Fruit fly (Drosophila melanogaster) whole organism, embryonic: Measurements from ENCODE around the gene stol.

Experiments
- BEAF-32 ChIP-seq: fragments of 200-800 bp; sonication (Bioruptor generic); optimal IDR thresholded peaks from 3 replicates; lab custom pipeline; 2017; ENCODE audit warnings: missing biosample characterization, missing genetic modification characterization, mild to moderate bottlenecking, moderate library complexity, missing genetic modification reagents
- Bdp1 ChIP-seq: fragments of 200-800 bp; sonication (Bioruptor generic); optimal IDR thresholded peaks from 3 replicates; lab custom pipeline; 2016; ENCODE audit warnings: missing biosample characterization, missing genetic modification characterization
- CG10431 ChIP-seq: fragments of 200-800 bp; sonication (Bioruptor generic); optimal IDR thresholded peaks from 3 replicates; lab custom pipeline; 2018; ENCODE audit warnings: missing biosample characterization, mild to moderate bottlenecking, missing genetic modification characterization
- CG11456 ChIP-seq: fragments of 200-800 bp; sonication (Bioruptor generic); IDR thresholded peaks from 3 replicates; pipeline ENCODE4 v1.3.6; 2022; ENCODE audit warnings: missing biosample characterization, missing genetic modification characterization
- CG12071 ChIP-seq: fragments of 200-800 bp; sonication (Bioruptor generic); optimal IDR thresholded peaks from 3 replicates; lab custom pipeline; 2018; ENCODE audit warnings: missing biosample characterization, mild to moderate bottlenecking, missing genetic modification characterization
- CG12391 ChIP-seq: fragments of 200-800 bp; sonication (Bioruptor generic); optimal IDR thresholded peaks from 3 replicates; lab custom pipeline; 2018; ENCODE audit warnings: missing biosample characterization, mild to moderate bottlenecking, missing genetic modification characterization, moderate library complexity
- CG17912 ChIP-seq: fragments of 200-800 bp; sonication (Bioruptor generic); optimal IDR thresholded peaks from 2 replicates; lab custom pipeline; 2018; ENCODE audit warnings: missing biosample characterization, mild to moderate bottlenecking, missing genetic modification characterization
- CG18011 ChIP-seq: fragments of 200-800 bp; sonication (Bioruptor generic); optimal IDR thresholded peaks from 2 replicates; lab custom pipeline; 2017; ENCODE audit warnings: missing biosample characterization, missing genetic modification characterization, mild to moderate bottlenecking, moderate library complexity, missing genotype
- CG34224 ChIP-seq: fragments of 200-800 bp; sonication (Bioruptor generic); IDR thresholded peaks from 3 replicates; pipeline ENCODE4 v1.3.6; 2022; ENCODE audit warnings: missing biosample characterization, missing genetic modification characterization; ENCODE audit not compliant: partially characterized antibody
- CG3995 ChIP-seq: fragments of 200-800 bp; sonication (Bioruptor generic); optimal IDR thresholded peaks from 3 replicates; lab custom pipeline; 2016; ENCODE audit warnings: missing biosample characterization, missing genetic modification characterization
- CG4328 ChIP-seq: fragments of 200-800 bp; sonication (Bioruptor generic); optimal IDR thresholded peaks from 3 replicates; lab custom pipeline; 2017; ENCODE audit warnings: missing biosample characterization, missing genetic modification reagents, missing genetic modification characterization
- CG6175 ChIP-seq: fragments of 200-800 bp; sonication (Bioruptor generic); IDR thresholded peaks from 3 replicates; pipeline ENCODE4 v1.3.6; 2022; ENCODE audit warnings: missing biosample characterization, missing genetic modification characterization
- CG6654 ChIP-seq: fragments of 200-800 bp; sonication (Bioruptor generic); optimal IDR thresholded peaks from 2 replicates; lab custom pipeline; 2017; ENCODE audit warnings: missing biosample characterization, mild to moderate bottlenecking, missing genetic modification characterization
- CG7357 ChIP-seq: fragments of 200-800 bp; sonication (Bioruptor generic); IDR thresholded peaks from 3 replicates; pipeline ENCODE4 v1.3.6; 2022; ENCODE audit warnings: missing biosample characterization, missing genetic modification characterization
- CG7839 ChIP-seq: fragments of 200-800 bp; sonication (Bioruptor generic); optimal IDR thresholded peaks from 3 replicates; lab custom pipeline; 2018; ENCODE audit warnings: missing biosample characterization, mild to moderate bottlenecking, missing genetic modification characterization, moderate library complexity
- CG7963 ChIP-seq: fragments of 200-800 bp; sonication (Bioruptor generic); IDR thresholded peaks from 3 replicates; pipeline ENCODE4 v1.3.6; 2022; ENCODE audit warnings: missing biosample characterization, missing genetic modification characterization; ENCODE audit not compliant: partially characterized antibody
- CG8924 ChIP-seq: fragments of 200-800 bp; optimal IDR thresholded peaks from 3 replicates; lab custom pipeline; 2019; ENCODE audit warnings: missing biosample characterization, mild to moderate bottlenecking, missing genetic modification characterization, moderate library complexity
- CG8944 ChIP-seq: fragments of 200-800 bp; sonication (Bioruptor generic); optimal IDR thresholded peaks from 3 replicates; lab custom pipeline; 2016; ENCODE audit warnings: missing biosample characterization, missing genetic modification characterization
- CG9727 ChIP-seq: fragments of 200-800 bp; sonication (Bioruptor generic); optimal IDR thresholded peaks from 3 replicates; lab custom pipeline; 2017; ENCODE audit warnings: missing biosample characterization, mild to moderate bottlenecking, missing genetic modification characterization
- D19B ChIP-seq: fragments of 200-800 bp; sonication (Bioruptor generic); optimal IDR thresholded peaks from 2 replicates; lab custom pipeline; 2017; ENCODE audit warnings: missing biosample characterization, mild to moderate bottlenecking, missing genetic modification characterization
- Dip3 ChIP-seq: fragments of 200-800 bp; sonication (Bioruptor generic); optimal IDR thresholded peaks from 3 replicates; lab custom pipeline; 2016; ENCODE audit warnings: missing biosample characterization, missing genetic modification characterization
- Doc2 ChIP-seq: fragments of 200-800 bp; sonication (Bioruptor generic); IDR thresholded peaks from 2 replicates; pipeline ENCODE4 v1.3.6; 2022; ENCODE audit warnings: missing biosample characterization, missing genetic modification characterization
- Drgx ChIP-seq: fragments of 200-800 bp; sonication (Bioruptor generic); IDR thresholded peaks from 2 replicates; pipeline ENCODE4 v1.3.6; 2022; ENCODE audit warnings: missing biosample characterization, missing genetic modification characterization
- Fer2 ChIP-seq: fragments of 200-800 bp; sonication (Bioruptor generic); optimal IDR thresholded peaks from 2 replicates; lab custom pipeline; 2018; ENCODE audit warnings: missing biosample characterization, mild to moderate bottlenecking, missing genetic modification characterization, moderate library complexity
- Gsc ChIP-seq: fragments of 200-800 bp; sonication (Bioruptor generic); IDR thresholded peaks from 2 replicates; pipeline ENCODE4 v1.3.6; 2022; ENCODE audit warnings: missing biosample characterization, missing genetic modification characterization
- Jarid2 ChIP-seq: fragments of 200-800 bp; sonication (Bioruptor generic); optimal IDR thresholded peaks from 3 replicates; lab custom pipeline; 2017; ENCODE audit warnings: mild to moderate bottlenecking, missing biosample characterization, missing genetic modification reagents, missing genetic modification characterization
- Kr ChIP-seq: fragments of 200-800 bp; sonication (Bioruptor generic); optimal IDR thresholded peaks from 2 replicates; lab custom pipeline; 2017; ENCODE audit warnings: missing biosample characterization, mild to moderate bottlenecking, missing genetic modification characterization
- Oli ChIP-seq: fragments of 200-800 bp; sonication (Bioruptor generic); optimal IDR thresholded peaks from 2 replicates; lab custom pipeline; 2018; ENCODE audit warnings: missing biosample characterization, mild to moderate bottlenecking, missing genetic modification characterization, moderate library complexity
- Side ChIP-seq: fragments of 200-800 bp; sonication (Bioruptor generic); optimal IDR thresholded peaks from 2 replicates; lab custom pipeline; 2016; ENCODE audit warnings: missing biosample characterization, missing genetic modification characterization
- Sox100B ChIP-seq: fragments of 200-800 bp; sonication (Bioruptor generic); optimal IDR thresholded peaks from 3 replicates; lab custom pipeline; 2018; ENCODE audit warnings: missing biosample characterization, mild to moderate bottlenecking, missing genetic modification characterization
- Taf1 ChIP-seq: fragments of 200-800 bp; sonication (Bioruptor generic); IDR thresholded peaks from 2 replicates; pipeline ENCODE4 v1.3.6; 2022; ENCODE audit warnings: missing biosample characterization, missing genetic modification characterization
- Xbp1 ChIP-seq: fragments of 200-800 bp; sonication (Bioruptor generic); optimal IDR thresholded peaks from 3 replicates; lab custom pipeline; 2016; ENCODE audit warnings: missing biosample characterization, mild to moderate bottlenecking, missing genetic modification characterization
- al ChIP-seq: fragments of 200-800 bp; sonication (Bioruptor generic); IDR thresholded peaks from 2 replicates; pipeline ENCODE4 v1.3.6; 2022; ENCODE audit warnings: missing biosample characterization, missing genetic modification characterization
- chm ChIP-seq: fragments of 200-800 bp; sonication (Bioruptor generic); IDR thresholded peaks from 2 replicates; pipeline ENCODE4 v1.3.6; 2022; ENCODE audit warnings: missing biosample characterization, missing genetic modification characterization
- fu2 ChIP-seq: fragments of 200-800 bp; sonication (Bioruptor generic); optimal IDR thresholded peaks from 2 replicates; lab custom pipeline; 2016; ENCODE audit warnings: missing biosample characterization, missing genetic modification characterization
- gro ChIP-seq: fragments of 200-800 bp; sonication (Bioruptor generic); optimal IDR thresholded peaks from 2 replicates; lab custom pipeline; 2016; ENCODE audit warnings: missing biosample characterization, missing genetic modification characterization
- gsb-n ChIP-seq: fragments of 200-800 bp; sonication (Bioruptor generic); optimal IDR thresholded peaks from 3 replicates; lab custom pipeline; 2018; ENCODE audit warnings: missing biosample characterization, mild to moderate bottlenecking, missing genetic modification characterization
- h ChIP-seq: fragments of >200 bp; optimal IDR thresholded peaks from 2 replicates; lab custom pipeline; 2017
- ken ChIP-seq: fragments of 200-800 bp; sonication (Bioruptor generic); IDR thresholded peaks from 3 replicates; pipeline ENCODE4 v1.3.6; 2022; ENCODE audit warnings: missing biosample characterization, missing genetic modification characterization
- nau ChIP-seq: fragments of 200-800 bp; sonication (Bioruptor generic); optimal IDR thresholded peaks from 3 replicates; lab custom pipeline; 2017; ENCODE audit warnings: missing biosample characterization, mild to moderate bottlenecking, missing genetic modification characterization, missing genetic modification reagents
- nom ChIP-seq: fragments of 200-800 bp; sonication (Bioruptor generic); optimal IDR thresholded peaks from 2 replicates; lab custom pipeline; 2017; ENCODE audit warnings: missing biosample characterization, missing genetic modification characterization, mild to moderate bottlenecking, moderate library complexity, missing genetic modification reagents
- p53 ChIP-seq: fragments of 200-800 bp; sonication (Bioruptor generic); optimal IDR thresholded peaks from 2 replicates; lab custom pipeline; 2016; ENCODE audit warnings: missing biosample characterization, missing genetic modification characterization
- psq ChIP-seq: fragments of 200-800 bp; sonication (Bioruptor generic); optimal IDR thresholded peaks from 2 replicates; lab custom pipeline; 2017; ENCODE audit warnings: missing biosample characterization, missing genetic modification characterization
- scrt ChIP-seq: fragments of 200-800 bp; sonication (Bioruptor generic); optimal IDR thresholded peaks from 2 replicates; lab custom pipeline; 2018; ENCODE audit warnings: missing biosample characterization, mild to moderate bottlenecking, missing genetic modification characterization, moderate library complexity
- seq ChIP-seq: fragments of 200-800 bp; sonication (Bioruptor generic); IDR thresholded peaks from 2 replicates; pipeline ENCODE4 v1.3.6; 2022; ENCODE audit warnings: missing biosample characterization, missing genetic modification characterization
- sim ChIP-seq: fragments of 200-800 bp; sonication (Bioruptor generic); IDR thresholded peaks from 2 replicates; pipeline ENCODE4 v1.3.6; 2022; ENCODE audit warnings: missing biosample characterization, missing genetic modification characterization
- slp2 ChIP-seq: fragments of 200-800 bp; sonication (Bioruptor generic); optimal IDR thresholded peaks from 2 replicates; lab custom pipeline; 2016; ENCODE audit warnings: missing biosample characterization, missing genetic modification characterization
- tio ChIP-seq: fragments of 200-800 bp; sonication (Bioruptor generic); optimal IDR thresholded peaks from 2 replicates; lab custom pipeline; 2017; ENCODE audit warnings: missing biosample characterization, missing genetic modification characterization, inconsistent platforms
- wor ChIP-seq: fragments of 200-800 bp; sonication (Bioruptor generic); IDR thresholded peaks from 2 replicates; pipeline ENCODE4 v1.3.6; 2022; ENCODE audit warnings: missing biosample characterization, missing genetic modification characterization

Gene stol

dm6 chr2L:15761409-15762407 lies 43.6 kb upstream of the stol start (continued):
- TF ChIP-seq CG9727 (GFP tag; lab: Kevin White, UChicago) = peak; percentile 80
- TF ChIP-seq Taf1 (GFP tag; lab: Robert Waterston, UW) = peak; percentile 46; the same call in 1 of the 2 replicates
- no peak for TF ChIP-seq Jarid2 (GFP tag; lab: Kevin White, UChicago)
- TF ChIP-seq chm (GFP tag; lab: Robert Waterston, UW) = no peak
- no peak for TF ChIP-seq CG18011
- TF ChIP-seq nau (GFP tag; lab: Kevin White, UChicago) = no peak
- no peak for TF ChIP-seq CG17912 (GFP tag; lab: Kevin White, UChicago)
- no peak for TF ChIP-seq CG6175 (GFP tag; lab: Robert Waterston, UW)
- TF ChIP-seq Side (GFP tag; lab: Kevin White, UChicago) = no peak
- TF ChIP-seq gro (GFP tag; lab: Kevin White, UChicago) = no peak
- TF ChIP-seq CG8944 = peak; percentile 15
- no peak; the same call in 2 of the 3 replicates for TF ChIP-seq CG7963
- peak; percentile 85 for TF ChIP-seq CG8924 (tag; lab: Kevin White, UChicago)
- TF ChIP-seq scrt = no peak
- peak; percentile 80 for TF ChIP-seq CG7839 (tag; lab: Kevin White, UChicago)
- TF ChIP-seq h (lab: Kevin White, UChicago) = no peak
- TF ChIP-seq CG11456 (GFP tag; lab: Robert Waterston, UW) = peak; percentile 57; the same call in 1 of the 3 replicates
- TF ChIP-seq CG10431 = no peak
- TF ChIP-seq Dip3 (GFP tag; lab: Kevin White, UChicago) = no peak
- peak; percentile 68 for TF ChIP-seq gsb-n (tag; lab: Kevin White, UChicago)
- TF ChIP-seq psq = no peak
- TF ChIP-seq p53 (GFP tag; lab: Kevin White, UChicago) = no peak
- peak; percentile 39; the same call in 1 of the 2 replicates for TF ChIP-seq al (GFP tag; lab: Robert Waterston, UW)
- TF ChIP-seq fu2 = no peak
- peak; percentile 83 for TF ChIP-seq Sox100B
- peak; percentile 27 for TF ChIP-seq Bdp1 (GFP tag; lab: Kevin White, UChicago)
- peak; percentile 84 for TF ChIP-seq wor
- TF ChIP-seq Oli (tag; lab: Kevin White, UChicago) = peak; percentile 79
- no peak for TF ChIP-seq CG12071 (GFP tag; lab: Kevin White, UChicago)
- TF ChIP-seq CG3995 (GFP tag; lab: Kevin White, UChicago) = no peak
- no peak for TF ChIP-seq Gsc (GFP tag; lab: Robert Waterston, UW)
- TF ChIP-seq CG12391 = peak; percentile 88
- TF ChIP-seq CG34224 (GFP tag; lab: Robert Waterston, UW) = no peak
- TF ChIP-seq sim = peak; percentile 32; the same call in 1 of the 2 replicates
- TF ChIP-seq Fer2 (tag; lab: Kevin White, UChicago) = peak; percentile 17
- TF ChIP-seq slp2 (GFP tag; lab: Kevin White, UChicago) = no peak
- no peak for TF ChIP-seq Kr
- no peak for TF ChIP-seq BEAF-32 (GFP tag; lab: Kevin White, UChicago)
- TF ChIP-seq seq (GFP tag; lab: Robert Waterston, UW) = peak; percentile 82
- TF ChIP-seq CG4328 (GFP tag; lab: Kevin White, UChicago) = peak; percentile 24
- no peak for TF ChIP-seq tio
- TF ChIP-seq CG7357 (GFP tag; lab: Robert Waterston, UW) = peak; percentile 37; the same call in 1 of the 3 replicates
- TF ChIP-seq nom = no peak
- TF ChIP-seq ken (GFP tag; lab: Robert Waterston, UW) = peak; percentile 72; the same call in 2 of the 3 replicates
- peak; percentile 65 for TF ChIP-seq Xbp1 (GFP tag; lab: Kevin White, UChicago)
- TF ChIP-seq D19B (GFP tag; lab: Kevin White, UChicago) = peak; percentile 23
- no peak for TF ChIP-seq Doc2
- peak; percentile 86 for TF ChIP-seq Drgx (GFP tag; lab: Robert Waterston, UW)
- TF ChIP-seq CG6654 (GFP tag; lab: Kevin White, UChicago) = no peak
